Fruit fly (Drosophila melanogaster) whole organism, pupa: ENCODE results near the gene ics.

Source experiments
- CG10348 ChIP-seq: fragments of 200-800 bp; sonication (Bioruptor generic); IDR thresholded peaks from 2 replicates; pipeline ENCODE4 v1.3.6; 2022; ENCODE audit warnings: missing biosample characterization, missing genetic modification characterization
- CG12605 ChIP-seq: fragments of 200-800 bp; sonication (Bioruptor generic); IDR thresholded peaks from 2 replicates; pipeline ENCODE4 v1.3.6; 2022; ENCODE audit warnings: missing biosample characterization, missing genetic modification characterization
- CG13204 ChIP-seq: fragments of 200-800 bp; sonication (Bioruptor generic); optimal IDR thresholded peaks from 2 replicates; lab custom pipeline; 2018; ENCODE audit warnings: missing biosample characterization, mild to moderate bottlenecking, missing genetic modification characterization, moderate library complexity
- CG14655 ChIP-seq: fragments of 200-800 bp; sonication (Bioruptor generic); optimal IDR thresholded peaks from 3 replicates; lab custom pipeline; 2017; ENCODE audit warnings: mild to moderate bottlenecking, missing biosample characterization, missing genetic modification reagents, missing genetic modification characterization
- CG15710 ChIP-seq: fragments of 200-800 bp; sonication (Bioruptor generic); optimal IDR thresholded peaks from 2 replicates; lab custom pipeline; 2018; ENCODE audit warnings: missing biosample characterization, mild to moderate bottlenecking, missing genetic modification characterization, moderate library complexity
- CG17806 ChIP-seq: fragments of 200-800 bp; sonication (Bioruptor generic); optimal IDR thresholded peaks from 2 replicates; lab custom pipeline; 2018; ENCODE audit warnings: missing biosample characterization, mild to moderate bottlenecking, missing genetic modification characterization, moderate library complexity
- CG32121 ChIP-seq: fragments of 200-800 bp; sonication (Bioruptor generic); IDR thresholded peaks from 2 replicates; pipeline ENCODE4 v1.3.6; 2022; ENCODE audit warnings: missing biosample characterization, missing genetic modification characterization
- CG34367 ChIP-seq: fragments of 200-800 bp; sonication (Bioruptor generic); optimal IDR thresholded peaks from 2 replicates; lab custom pipeline; 2018; ENCODE audit warnings: missing biosample characterization, mild to moderate bottlenecking, missing genetic modification characterization
- CG4496 ChIP-seq: fragments of 200-800 bp; sonication (Bioruptor generic); IDR thresholded peaks from 3 replicates; pipeline ENCODE4 v1.3.6; 2022; ENCODE audit warnings: missing biosample characterization, missing genetic modification characterization
- CG8159 ChIP-seq: fragments of 200-800 bp; sonication (Bioruptor generic); optimal IDR thresholded peaks from 3 replicates; lab custom pipeline; 2018; ENCODE audit warnings: missing biosample characterization, mild to moderate bottlenecking, missing genetic modification characterization, moderate library complexity
- CG8301 ChIP-seq: fragments of 200-800 bp; sonication (Bioruptor generic); optimal IDR thresholded peaks from 2 replicates; lab custom pipeline; 2018; ENCODE audit warnings: missing biosample characterization, mild to moderate bottlenecking, missing genetic modification characterization
- CG9948 ChIP-seq: fragments of 200-800 bp; sonication (Bioruptor generic); optimal IDR thresholded peaks from 2 replicates; lab custom pipeline; 2018; ENCODE audit warnings: missing biosample characterization, mild to moderate bottlenecking, missing genetic modification characterization, moderate library complexity
- D1 ChIP-seq: fragments of 200-800 bp; sonication (Bioruptor generic); optimal IDR thresholded peaks from 2 replicates; lab custom pipeline; 2018; ENCODE audit warnings: missing biosample characterization, mild to moderate bottlenecking, missing genetic modification characterization, moderate library complexity
- EcR ChIP-seq: fragments of 200-800 bp; sonication (Bioruptor generic); optimal IDR thresholded peaks from 3 replicates; lab custom pipeline; 2019; ENCODE audit warnings: missing biosample characterization, missing genetic modification characterization, mild to moderate bottlenecking, moderate library complexity, missing genetic modification reagents
- Ets98B ChIP-seq: fragments of 200-800 bp; sonication (Bioruptor generic); IDR thresholded peaks from 2 replicates; pipeline ENCODE4 v1.3.6; 2022; ENCODE audit warnings: missing biosample characterization, missing genetic modification characterization
- Pif1A ChIP-seq: fragments of 200-800 bp; sonication (Bioruptor generic); optimal IDR thresholded peaks from 3 replicates; lab custom pipeline; 2016; ENCODE audit warnings: missing biosample characterization, missing genetic modification characterization
- Pif1B ChIP-seq: fragments of 200-800 bp; sonication (Bioruptor generic); optimal IDR thresholded peaks from 3 replicates; lab custom pipeline; 2016; ENCODE audit warnings: missing biosample characterization, missing genetic modification characterization
- Snoo ChIP-seq: fragments of 200-800 bp; sonication (Bioruptor generic); optimal IDR thresholded peaks from 3 replicates; lab custom pipeline; 2017; ENCODE audit warnings: missing biosample characterization, mild to moderate bottlenecking, missing genetic modification characterization, inconsistent platforms
- fd96Ca ChIP-seq: fragments of 200-800 bp; sonication (Bioruptor generic); IDR thresholded peaks from 3 replicates; pipeline ENCODE4 v1.3.6; 2022; ENCODE audit warnings: missing biosample characterization, missing genetic modification characterization
- gl ChIP-seq: fragments of 200-800 bp; sonication (Bioruptor generic); optimal IDR thresholded peaks from 2 replicates; lab custom pipeline; 2018; ENCODE audit warnings: missing biosample characterization, mild to moderate bottlenecking, missing genetic modification characterization
- rn ChIP-seq: fragments of 200-800 bp; sonication (Bioruptor generic); IDR thresholded peaks from 2 replicates; pipeline ENCODE4 v1.3.6; 2022; ENCODE audit warnings: missing biosample characterization, missing genetic modification characterization

The ics gene

dm6 chr2L:13640502-13640949 lies 1.9 kb downstream of the ics start:
- no peak for TF ChIP-seq CG4496 (GFP tag; lab: Robert Waterston, UW)
- peak; percentile 49 for TF ChIP-seq Pif1B (GFP tag; lab: Kevin White, UChicago)
- peak; percentile 83 for TF ChIP-seq CG12605 (GFP tag; lab: Robert Waterston, UW)
- TF ChIP-seq CG8159, result no peak
- TF ChIP-seq D1 (tag; lab: Kevin White, UChicago), result peak; percentile 44
- TF ChIP-seq CG8301 (tag; lab: Kevin White, UChicago), result no peak
- TF ChIP-seq CG17806 (tag; lab: Kevin White, UChicago), result no peak
- peak; percentile 36 for TF ChIP-seq Pif1A (GFP tag; lab: Kevin White, UChicago)
- TF ChIP-seq rn (GFP tag; lab: Robert Waterston, UW), result no peak
- TF ChIP-seq, all 21 proteins: peak for 4

dm6 chr2L:13629943-13630342 lies 12.5 kb downstream of the ics start:
- TF ChIP-seq Snoo (tag; lab: Kevin White, UChicago) (no peak), Pif1B (GFP tag; lab: Kevin White, UChicago) (no peak)

dm6 chr2L:13615617-13616016 lies 26.8 kb downstream of the ics start:
- TF ChIP-seq CG32121 (GFP tag; lab: Robert Waterston, UW), result no peak
- TF ChIP-seq EcR (GFP tag; lab: Kevin White, UChicago), result peak; percentile 60

dm6 chr2L:13613720-13614119 lies 28.7 kb downstream of the ics start:
- no peak for TF ChIP-seq Ets98B (GFP tag; lab: Robert Waterston, UW)
- TF ChIP-seq Pif1A (GFP tag; lab: Kevin White, UChicago), result peak; percentile 66
- TF ChIP-seq CG13204 (GFP tag; lab: Kevin White, UChicago), result no peak
- no peak for TF ChIP-seq rn (GFP tag; lab: Robert Waterston, UW)
- TF ChIP-seq CG8301 (tag; lab: Kevin White, UChicago), result peak; percentile 75
- TF ChIP-seq EcR (GFP tag; lab: Kevin White, UChicago), result peak; percentile 14
- peak; percentile 82 for TF ChIP-seq CG8159
- TF ChIP-seq Pif1B (GFP tag; lab: Kevin White, UChicago), result peak; percentile 24
- no peak; the same call in 1 of the 2 replicates for TF ChIP-seq CG12605 (GFP tag; lab: Robert Waterston, UW)
- TF ChIP-seq Snoo (tag; lab: Kevin White, UChicago), result peak; percentile 36
- TF ChIP-seq CG17806 (tag; lab: Kevin White, UChicago), result peak; percentile 78
- 0 out of 3 replicates have a peak, but pooled peaks have one; percentile 12 for TF ChIP-seq CG4496 (GFP tag; lab: Robert Waterston, UW)
- peak; percentile 50 for TF ChIP-seq CG34367 (tag; lab: Kevin White, UChicago)
- no peak for TF ChIP-seq CG32121 (GFP tag; lab: Robert Waterston, UW)
- no peak for TF ChIP-seq gl (tag; lab: Kevin White, UChicago)
- no peak for TF ChIP-seq CG10348 (GFP tag; lab: Robert Waterston, UW)
- peak; percentile 82 for TF ChIP-seq CG14655 (GFP tag; lab: Kevin White, UChicago)
- no peak for TF ChIP-seq fd96Ca (GFP tag; lab: Robert Waterston, UW)
- peak; percentile 82 for TF ChIP-seq CG15710 (tag; lab: Kevin White, UChicago)
- TF ChIP-seq D1 (tag; lab: Kevin White, UChicago), result peak; percentile 38
- TF ChIP-seq CG9948 (tag; lab: Kevin White, UChicago), result peak; percentile 81
- TF ChIP-seq, all 21 proteins: peak for 13

DNA sequence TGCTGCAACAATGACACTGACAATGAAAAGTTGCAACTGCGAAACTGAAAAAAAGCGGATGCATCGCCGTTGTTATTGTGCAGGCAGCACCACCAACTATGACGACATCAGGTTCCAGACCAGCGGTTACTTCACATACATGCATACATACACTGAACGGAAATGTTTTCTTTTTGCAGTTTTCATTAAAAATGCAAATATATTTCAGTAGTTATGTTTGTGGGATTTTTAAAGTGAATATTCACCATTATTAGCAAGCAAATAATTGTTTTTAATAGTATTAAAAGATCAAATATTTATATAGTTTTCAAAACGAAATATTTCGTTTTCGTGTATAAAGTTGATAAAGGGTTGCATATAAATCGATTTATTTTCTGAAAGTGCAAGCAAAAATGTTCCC lies 30.5 kb downstream of the ics start:
- TF ChIP-seq CG14655 (GFP tag; lab: Kevin White, UChicago), result peak; percentile 36
- no peak for TF ChIP-seq CG15710 (tag; lab: Kevin White, UChicago)
- no peak for TF ChIP-seq Pif1A (GFP tag; lab: Kevin White, UChicago)
- no peak for TF ChIP-seq CG34367 (tag; lab: Kevin White, UChicago)
- TF ChIP-seq CG10348 (GFP tag; lab: Robert Waterston, UW), result no peak
- TF ChIP-seq Pif1B (GFP tag; lab: Kevin White, UChicago), result no peak
- no peak for TF ChIP-seq CG4496 (GFP tag; lab: Robert Waterston, UW)
- TF ChIP-seq CG9948 (tag; lab: Kevin White, UChicago), result peak; percentile 42
- peak; percentile 17 for TF ChIP-seq CG8159

DNA sequence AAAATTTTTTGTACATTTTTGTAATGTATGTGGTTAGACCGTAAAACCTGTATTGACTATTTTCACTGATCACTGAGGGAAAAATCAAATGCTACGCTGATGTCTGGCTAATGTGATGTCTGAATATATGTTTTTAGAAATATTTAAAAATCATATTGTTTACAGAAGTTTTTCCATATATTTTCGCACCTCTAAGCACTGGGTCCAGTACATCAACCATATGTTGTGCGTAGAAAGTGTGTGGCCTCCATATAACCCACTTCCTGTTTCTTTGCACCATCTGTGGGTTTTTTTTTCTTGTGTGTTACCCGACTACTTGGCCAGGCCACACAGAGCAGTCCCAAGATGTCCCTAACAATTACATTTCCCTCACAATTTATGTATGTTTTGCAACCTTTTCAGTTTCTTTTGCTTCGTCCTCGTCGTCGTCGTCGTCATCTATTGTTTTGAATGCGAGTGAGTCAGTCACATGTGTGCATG lies 45.2 kb downstream of the ics start, which contains the start of gene CG9254:
Gene CG9254, minus strand, starts transcription at position 51 of the 480 bp plus-strand sequence.
- TF ChIP-seq CG32121 (GFP tag; lab: Robert Waterston, UW) (no peak), CG8301 (tag; lab: Kevin White, UChicago) (no peak), CG34367 (tag; lab: Kevin White, UChicago) (no peak), CG17806 (tag; lab: Kevin White, UChicago) (no peak), CG13204 (GFP tag; lab: Kevin White, UChicago) (no peak), CG12605 (GFP tag; lab: Robert Waterston, UW) (no peak), rn (GFP tag; lab: Robert Waterston, UW) (no peak), Pif1B (GFP tag; lab: Kevin White, UChicago) (no peak), Ets98B (GFP tag; lab: Robert Waterston, UW) (no peak), CG4496 (GFP tag; lab: Robert Waterston, UW) (no peak), CG8159 (no peak), gl (tag; lab: Kevin White, UChicago) (no peak), Pif1A (GFP tag; lab: Kevin White, UChicago) (no peak), Snoo (tag; lab: Kevin White, UChicago) (no peak), D1 (tag; lab: Kevin White, UChicago) (no peak), fd96Ca (GFP tag; lab: Robert Waterston, UW) (no peak)
- TF ChIP-seq, all 21 proteins: peak for 0
